Fruit fly (Drosophila melanogaster): ENCODE data around the gene Teh3.

Gene Teh3

dm6 chr3L:4186659-4187058 is 2.2 kb upstream of the Teh3 start, which contains the start of gene VhaM9.7-c (continued):
- TF ChIP-seq CG8290 (GFP tag; optimal IDR thresholded peaks at IDR 0.05) (no peak), CG8290 (tag; optimal IDR thresholded peaks at IDR 0.05) (no peak), kah (GFP tag; optimal IDR thresholded peaks at IDR 0.05) (peak; percentile 3), Camta (GFP tag; optimal IDR thresholded peaks at IDR 0.05) (peak; percentile 2), CG34422 (GFP tag; IDR thresholded peaks at IDR 0.05) (peak; percentile 53; the same call in 1 of the 3 replicates), CG11398 (GFP tag; optimal IDR thresholded peaks at IDR 0.05) (no peak), trh (GFP tag; optimal IDR thresholded peaks at IDR 0.05) (no peak), fd102C (GFP tag; optimal IDR thresholded peaks at IDR 0.05) (no peak), CG17568 (GFP tag; optimal IDR thresholded peaks at IDR 0.05) (no peak), sqz (GFP tag; optimal IDR thresholded peaks at IDR 0.05) (peak; percentile 6), ems (GFP tag; optimal IDR thresholded peaks at IDR 0.05) (peak; percentile 10), Hsf (GFP tag; optimal IDR thresholded peaks at IDR 0.05) (peak; percentile 22), fd64A (GFP tag; optimal IDR thresholded peaks at IDR 0.05) (no peak), Kr (GFP tag; optimal IDR thresholded peaks at IDR 0.05) (no peak), CG12659 (GFP tag; optimal IDR thresholded peaks at IDR 0.05) (peak; percentile 55), CG1024 (GFP tag; IDR thresholded peaks at IDR 0.05) (0 out of 2 replicates have a peak, but pooled peaks have one; percentile 7), MBD-R2 (GFP tag; IDR thresholded peaks at IDR 0.05) (peak; percentile 91), mld (GFP tag; IDR thresholded peaks at IDR 0.05; ENCODE audit: partially characterized antibody) (no peak), CG15514 (GFP tag; optimal IDR thresholded peaks at IDR 0.05) (peak; percentile 47), jing (GFP tag; optimal IDR thresholded peaks at IDR 0.05) (no peak), mam (GFP tag; optimal IDR thresholded peaks at IDR 0.05) (peak; percentile 43), CG15073 (GFP tag; optimal IDR thresholded peaks at IDR 0.05) (no peak), az2 (GFP tag; optimal IDR thresholded peaks at IDR 0.05) (no peak), Xbp1 (GFP tag; optimal IDR thresholded peaks at IDR 0.05) (peak; percentile 53), CG18599 (GFP tag; optimal IDR thresholded peaks at IDR 0.05) (peak; percentile 28), gcm2 (GFP tag; optimal IDR thresholded peaks at IDR 0.05) (peak; percentile 4), Dad (GFP tag; optimal IDR thresholded peaks at IDR 0.05) (peak; percentile 32), CG7987 (GFP tag; optimal IDR thresholded peaks at IDR 0.05) (peak; percentile 39), Dek (tag; optimal IDR thresholded peaks at IDR 0.05) (peak; percentile 0), lilli (GFP tag; optimal IDR thresholded peaks at IDR 0.05) (peak; percentile 49), otp (GFP tag; IDR thresholded peaks at IDR 0.05) (peak; percentile 45; the same call in 1 of the 3 replicates), CG10321 (GFP tag; IDR thresholded peaks at IDR 0.05) (no peak), GATAe (GFP tag; conservative IDR thresholded peaks at IDR 0.05) (no peak), CG6689 (GFP tag; IDR thresholded peaks at IDR 0.05) (no peak), Hr51 (GFP tag; optimal IDR thresholded peaks at IDR 0.05) (peak in 1 of 2 experiments; percentile 3), Dp (GFP tag; optimal IDR thresholded peaks at IDR 0.05) (peak; percentile 80), h (optimal IDR thresholded peaks at IDR 0.05) (no peak), Meics (GFP tag; optimal IDR thresholded peaks at IDR 0.05) (peak; percentile 15), ham (GFP tag; IDR thresholded peaks at IDR 0.05) (no peak), CG18011 (GFP tag; optimal IDR thresholded peaks at IDR 0.05) (no peak), HmgD (GFP tag; optimal IDR thresholded peaks at IDR 0.05) (peak; percentile 20), CG14667 (GFP tag; IDR thresholded peaks at IDR 0.05) (no peak), gem (tag; optimal IDR thresholded peaks at IDR 0.05) (no peak), Hey (tag; optimal IDR thresholded peaks at IDR 0.05) (no peak), pros (GFP tag; optimal IDR thresholded peaks at IDR 0.05) (no peak), Dip2 (GFP tag; IDR thresholded peaks at IDR 0.05) (no peak), wek (GFP tag; optimal IDR thresholded peaks at IDR 0.05) (no peak), CG17186 (GFP tag; optimal IDR thresholded peaks at IDR 0.05) (peak; percentile 19), YL-1 (GFP tag; optimal IDR thresholded peaks at IDR 0.05) (peak; percentile 53), al (GFP tag; IDR thresholded peaks at IDR 0.05) (no peak), rib (GFP tag; IDR thresholded peaks at IDR 0.05) (no peak), CG4360 (GFP tag; IDR thresholded peaks at IDR 0.05) (no peak)

Data from whole organism, embryonic.